Fruit fly (Drosophila melanogaster) whole organism, embryonic: Measurements from ENCODE around the gene beag.

Experiments used
- Aef1 ChIP-seq: fragments of 200-800 bp; sonication (Bioruptor generic); IDR thresholded peaks from 3 replicates; pipeline ENCODE4 v1.3.6; 2022; ENCODE audit warnings: missing biosample characterization, missing genetic modification characterization
- Bgb ChIP-seq: fragments of 200-800 bp; sonication (Bioruptor generic); IDR thresholded peaks from 2 replicates; pipeline ENCODE4 v1.3.6; 2022; ENCODE audit warnings: missing biosample characterization, missing genetic modification characterization; ENCODE audit not compliant: partially characterized antibody
- CG11398 ChIP-seq: fragments of 200-800 bp; sonication (Bioruptor generic); optimal IDR thresholded peaks from 2 replicates; lab custom pipeline; 2016; ENCODE audit warnings: missing biosample characterization, missing genetic modification characterization
- CG11723 ChIP-seq: fragments of 200-800 bp; sonication (Bioruptor generic); optimal IDR thresholded peaks from 2 replicates; lab custom pipeline; 2017; ENCODE audit warnings: missing biosample characterization, mild to moderate bottlenecking, missing genetic modification characterization
- CG12391 ChIP-seq: fragments of 200-800 bp; sonication (Bioruptor generic); optimal IDR thresholded peaks from 3 replicates; lab custom pipeline; 2018; ENCODE audit warnings: missing biosample characterization, mild to moderate bottlenecking, missing genetic modification characterization, moderate library complexity
- CG13624 ChIP-seq: fragments of 200-800 bp; sonication (Bioruptor generic); optimal IDR thresholded peaks from 2 replicates; lab custom pipeline; 2016; ENCODE audit warnings: missing biosample characterization, missing genetic modification characterization
- CG14050 ChIP-seq: fragments of 200-800 bp; sonication (Bioruptor generic); IDR thresholded peaks from 3 replicates; pipeline ENCODE4 v1.3.6; 2022; ENCODE audit warnings: missing biosample characterization, missing genetic modification characterization
- CG15269 ChIP-seq: fragments of 200-800 bp; sonication (Bioruptor generic); optimal IDR thresholded peaks from 2 replicates; lab custom pipeline; 2018; ENCODE audit warnings: missing biosample characterization, mild to moderate bottlenecking, missing genetic modification characterization, moderate library complexity
- CG15514 ChIP-seq: fragments of 200-800 bp; sonication (Bioruptor generic); optimal IDR thresholded peaks from 3 replicates; lab custom pipeline; 2017; ENCODE audit warnings: missing biosample characterization, missing genetic modification characterization, mild to moderate bottlenecking, moderate library complexity, missing genetic modification reagents
- CG17359 ChIP-seq: fragments of 200-800 bp; sonication (Bioruptor generic); optimal IDR thresholded peaks from 3 replicates; lab custom pipeline; 2018; ENCODE audit warnings: missing biosample characterization, mild to moderate bottlenecking, missing genetic modification characterization, moderate library complexity
- CG17802 ChIP-seq: fragments of 200-800 bp; sonication (Bioruptor generic); optimal IDR thresholded peaks from 2 replicates; lab custom pipeline; 2018; ENCODE audit warnings: missing biosample characterization, mild to moderate bottlenecking, missing genetic modification characterization, moderate library complexity
- CG18011 ChIP-seq: fragments of 200-800 bp; sonication (Bioruptor generic); optimal IDR thresholded peaks from 2 replicates; lab custom pipeline; 2017; ENCODE audit warnings: missing biosample characterization, missing genetic modification characterization, mild to moderate bottlenecking, moderate library complexity, missing genotype
- CG18262 ChIP-seq: fragments of 200-800 bp; optimal IDR thresholded peaks from 3 replicates; lab custom pipeline; 2019; ENCODE audit warnings: missing biosample characterization, mild to moderate bottlenecking, missing genetic modification characterization, moderate library complexity
- CG2678 ChIP-seq: fragments of 200-800 bp; sonication (Bioruptor generic); optimal IDR thresholded peaks from 3 replicates; lab custom pipeline; 2019; ENCODE audit warnings: missing biosample characterization, mild to moderate bottlenecking, missing genetic modification characterization, moderate library complexity
- CG2712 ChIP-seq: fragments of 200-800 bp; optimal IDR thresholded peaks from 3 replicates; lab custom pipeline; 2019; ENCODE audit warnings: missing biosample characterization, mild to moderate bottlenecking, missing genetic modification characterization, moderate library complexity
- CG32532 ChIP-seq: fragments of 200-800 bp; sonication (Bioruptor generic); IDR thresholded peaks from 2 replicates; pipeline ENCODE4 v1.3.6; 2022; ENCODE audit warnings: missing biosample characterization, missing genetic modification characterization
- CG34224 ChIP-seq: fragments of 200-800 bp; sonication (Bioruptor generic); IDR thresholded peaks from 3 replicates; pipeline ENCODE4 v1.3.6; 2022; ENCODE audit warnings: missing biosample characterization, missing genetic modification characterization; ENCODE audit not compliant: partially characterized antibody
- CG3995 ChIP-seq: fragments of 200-800 bp; sonication (Bioruptor generic); optimal IDR thresholded peaks from 3 replicates; lab custom pipeline; 2016; ENCODE audit warnings: missing biosample characterization, missing genetic modification characterization
- CG4707 ChIP-seq: fragments of 200-800 bp; sonication (Bioruptor generic); optimal IDR thresholded peaks from 2 replicates; lab custom pipeline; 2018; ENCODE audit warnings: missing biosample characterization, mild to moderate bottlenecking, missing genetic modification characterization, moderate library complexity
- CG6272 ChIP-seq: fragments of 200-800 bp; sonication (Bioruptor generic); IDR thresholded peaks from 2 replicates; pipeline ENCODE4 v1.3.6; 2022; ENCODE audit warnings: missing biosample characterization, missing genetic modification characterization
- CG6689 ChIP-seq: fragments of 200-800 bp; sonication (Bioruptor generic); IDR thresholded peaks from 2 replicates; pipeline ENCODE4 v1.3.6; 2022; ENCODE audit warnings: missing biosample characterization, missing genetic modification characterization
- CG7839 ChIP-seq: fragments of 200-800 bp; sonication (Bioruptor generic); optimal IDR thresholded peaks from 3 replicates; lab custom pipeline; 2018; ENCODE audit warnings: missing biosample characterization, mild to moderate bottlenecking, missing genetic modification characterization, moderate library complexity
- CkIIα-i1 ChIP-seq: fragments of 200-800 bp; sonication (Bioruptor generic); IDR thresholded peaks from 2 replicates; pipeline ENCODE4 v1.3.6; 2022; ENCODE audit warnings: missing biosample characterization, missing genetic modification characterization
- Dbx ChIP-seq: fragments of 200-800 bp; sonication (Bioruptor generic); IDR thresholded peaks from 3 replicates; pipeline ENCODE4 v1.3.6; 2022; ENCODE audit warnings: missing biosample characterization, missing genetic modification characterization
- Ets97D ChIP-seq: fragments of 200-800 bp; sonication (Bioruptor generic); optimal IDR thresholded peaks from 3 replicates; lab custom pipeline; 2016; ENCODE audit warnings: missing biosample characterization, missing genetic modification characterization
- Fer2 ChIP-seq: fragments of 200-800 bp; sonication (Bioruptor generic); optimal IDR thresholded peaks from 2 replicates; lab custom pipeline; 2018; ENCODE audit warnings: missing biosample characterization, mild to moderate bottlenecking, missing genetic modification characterization, moderate library complexity
- HLH3B ChIP-seq: fragments of 200-800 bp; sonication (Bioruptor generic); IDR thresholded peaks from 2 replicates; pipeline ENCODE4 v1.3.6; 2022; ENCODE audit warnings: missing biosample characterization, missing genetic modification characterization
- HLH4C ChIP-seq: fragments of 200-800 bp; sonication (Bioruptor generic); IDR thresholded peaks from 3 replicates; pipeline ENCODE4 v1.3.6; 2022; ENCODE audit warnings: missing biosample characterization, missing genetic modification characterization; ENCODE audit not compliant: partially characterized antibody
- Jarid2 ChIP-seq: fragments of 200-800 bp; sonication (Bioruptor generic); optimal IDR thresholded peaks from 3 replicates; lab custom pipeline; 2017; ENCODE audit warnings: mild to moderate bottlenecking, missing biosample characterization, missing genetic modification reagents, missing genetic modification characterization
- NFAT ChIP-seq: fragments of 200-800 bp; sonication (Bioruptor generic); IDR thresholded peaks from 2 replicates; pipeline ENCODE4 v1.3.6; 2022; ENCODE audit warnings: missing biosample characterization, missing genetic modification characterization
- Nf-YC ChIP-seq: fragments of 200-800 bp; optimal IDR thresholded peaks from 3 replicates; lab custom pipeline; 2019; ENCODE audit warnings: missing biosample characterization, mild to moderate bottlenecking, missing genetic modification characterization, moderate library complexity
- Oaz ChIP-seq: fragments of 200-800 bp; sonication (Bioruptor generic); IDR thresholded peaks from 2 replicates; pipeline ENCODE4 v1.3.6; 2022; ENCODE audit warnings: missing biosample characterization, missing genetic modification characterization
- Pdp1 ChIP-seq, 2 experiments: fragments of 200-800 bp; sonication (Bioruptor generic); optimal IDR thresholded peaks; 3 replicates each; lab custom pipeline; 2016; ENCODE audit warnings: missing biosample characterization in 2 of 2, missing genetic modification characterization in 2 of 2, mild to moderate bottlenecking in 1 of 2, moderate library complexity in 1 of 2
- Tbp ChIP-seq: fragments of >200 bp; optimal IDR thresholded peaks from 2 replicates; lab custom pipeline; 2018; ENCODE audit warnings: missing biosample characterization, missing genetic modification characterization
- ab ChIP-seq: fragments of 200-800 bp; sonication (Bioruptor generic); optimal IDR thresholded peaks from 2 replicates; lab custom pipeline; 2016; ENCODE audit warnings: missing biosample characterization, missing genetic modification characterization
- ash1 ChIP-seq: fragments of 200-800 bp; sonication (Bioruptor generic); optimal IDR thresholded peaks from 2 replicates; lab custom pipeline; 2018; ENCODE audit warnings: missing biosample characterization, mild to moderate bottlenecking, missing genetic modification characterization
- ato ChIP-seq: fragments of 200-800 bp; sonication (Bioruptor generic); IDR thresholded peaks from 2 replicates; pipeline ENCODE4 v1.3.6; 2022; ENCODE audit warnings: missing biosample characterization, missing genetic modification characterization; ENCODE audit not compliant: partially characterized antibody
- corto ChIP-seq: fragments of 200-800 bp; sonication (Bioruptor generic); optimal IDR thresholded peaks from 2 replicates; lab custom pipeline; 2016; ENCODE audit warnings: missing biosample characterization, mild to moderate bottlenecking, missing genetic modification characterization, moderate library complexity
- dimm ChIP-seq: fragments of 200-800 bp; sonication (Bioruptor generic); IDR thresholded peaks from 2 replicates; pipeline ENCODE4 v1.3.6; 2022; ENCODE audit warnings: missing biosample characterization, missing genetic modification characterization
- disco-r ChIP-seq: fragments of 200-800 bp; sonication (Bioruptor generic); optimal IDR thresholded peaks from 2 replicates; lab custom pipeline; 2016; ENCODE audit warnings: missing biosample characterization, missing genetic modification characterization
- gem ChIP-seq: fragments of 200-800 bp; sonication (Bioruptor generic); optimal IDR thresholded peaks from 2 replicates; lab custom pipeline; 2019; ENCODE audit warnings: missing biosample characterization, mild to moderate bottlenecking, missing genetic modification characterization, moderate library complexity
- hbn ChIP-seq: fragments of 200-800 bp; sonication (Bioruptor generic); IDR thresholded peaks from 2 replicates; pipeline ENCODE4 v1.3.6; 2022; ENCODE audit warnings: missing biosample characterization, missing genetic modification characterization; ENCODE audit not compliant: partially characterized antibody
- nau ChIP-seq: fragments of 200-800 bp; sonication (Bioruptor generic); optimal IDR thresholded peaks from 3 replicates; lab custom pipeline; 2017; ENCODE audit warnings: missing biosample characterization, mild to moderate bottlenecking, missing genetic modification characterization, missing genetic modification reagents
- org-1 ChIP-seq: fragments of 200-800 bp; sonication (Bioruptor generic); optimal IDR thresholded peaks from 2 replicates; lab custom pipeline; 2017; ENCODE audit warnings: missing biosample characterization, missing genetic modification characterization
- otp ChIP-seq: fragments of 200-800 bp; sonication (Bioruptor generic); IDR thresholded peaks from 3 replicates; pipeline ENCODE4, ENCODE4 v1.3.6; 2022; ENCODE audit warnings: missing biosample characterization, missing genetic modification characterization
- pzg ChIP-seq: fragments of 200-800 bp; sonication (Bioruptor generic); optimal IDR thresholded peaks from 3 replicates; lab custom pipeline; 2018; ENCODE audit warnings: missing biosample characterization, mild to moderate bottlenecking, missing genetic modification characterization, moderate library complexity
- ssp ChIP-seq: fragments of 200-800 bp; sonication (Bioruptor generic); IDR thresholded peaks from 2 replicates; pipeline ENCODE4 v1.3.6; 2022; ENCODE audit warnings: missing biosample characterization, missing genetic modification characterization
- sug ChIP-seq: fragments of 200-800 bp; optimal IDR thresholded peaks from 2 replicates; lab custom pipeline; 2019; ENCODE audit warnings: missing biosample characterization, mild to moderate bottlenecking, missing genetic modification characterization, moderate library complexity
- toy ChIP-seq: fragments of 200-800 bp; sonication (Bioruptor generic); IDR thresholded peaks from 2 replicates; pipeline ENCODE4 v1.3.6; 2022; ENCODE audit warnings: missing biosample characterization, missing genetic modification characterization
- trh ChIP-seq: fragments of 200-800 bp; sonication (Bioruptor generic); optimal IDR thresholded peaks from 2 replicates; lab custom pipeline; 2016; ENCODE audit warnings: missing biosample characterization, missing genetic modification characterization
- vvl ChIP-seq: fragments of 200-800 bp; sonication (Bioruptor generic); IDR thresholded peaks from 2 replicates; pipeline ENCODE4 v1.3.6; 2022; ENCODE audit warnings: missing biosample characterization, missing genetic modification characterization

The beag gene

dm6 chr3R:9038652-9039051, 26.2 kb downstream of the beag start, which contains the start of gene hyx (continued):
- TF ChIP-seq NFAT, result peak; percentile 58; the same call in 1 of the 2 replicates
- no peak for TF ChIP-seq ssp (GFP tag; lab: Robert Waterston, UW)
- no peak for TF ChIP-seq nau
- TF ChIP-seq CG2712, result peak; percentile 59
- peak; percentile 31 for TF ChIP-seq CG18011 (GFP tag; lab: Kevin White, UChicago)
- no peak for TF ChIP-seq Tbp
- TF ChIP-seq CG13624, result peak; percentile 49
- TF ChIP-seq Nf-YC (tag; lab: Kevin White, UChicago), result peak; percentile 48
- TF ChIP-seq CG32532, result no peak; the same call in 1 of the 2 replicates
- no peak for TF ChIP-seq Aef1 (GFP tag; lab: Robert Waterston, UW)
- no peak for TF ChIP-seq disco-r (GFP tag; lab: Kevin White, UChicago)
- TF ChIP-seq ato (GFP tag; lab: Robert Waterston, UW), result peak; percentile 58; the same call in 1 of the 2 replicates
- no peak for TF ChIP-seq CG17802 (tag; lab: Kevin White, UChicago)
- TF ChIP-seq hbn (GFP tag; lab: Robert Waterston, UW), result peak; percentile 84
- TF ChIP-seq CG12391 (tag; lab: Kevin White, UChicago), result peak; percentile 67
- peak; percentile 54 for TF ChIP-seq pzg (GFP tag; lab: Kevin White, UChicago)
- TF ChIP-seq vvl (GFP tag; lab: Robert Waterston, UW), result peak; percentile 58; the same call in 1 of the 2 replicates
- no peak for TF ChIP-seq trh (GFP tag; lab: Kevin White, UChicago)
- TF ChIP-seq dimm (GFP tag; lab: Robert Waterston, UW), result no peak
- no peak for TF ChIP-seq CG4707
- TF ChIP-seq CG11398 (GFP tag; lab: Kevin White, UChicago), result no peak
- TF ChIP-seq sug, result peak; percentile 61
- TF ChIP-seq CG17359 (tag; lab: Kevin White, UChicago), result peak; percentile 44
- TF ChIP-seq ab (GFP tag; lab: Kevin White, UChicago), result no peak
- no peak for TF ChIP-seq otp (GFP tag; lab: Robert Waterston, UW)
- TF ChIP-seq CG18262, result peak; percentile 41
- TF ChIP-seq Ets97D (GFP tag; lab: Kevin White, UChicago), result peak; percentile 32
- peak; percentile 75 for TF ChIP-seq Dbx (GFP tag; lab: Robert Waterston, UW)
- no peak for TF ChIP-seq CG6689 (GFP tag; lab: Robert Waterston, UW)
- TF ChIP-seq ash1 (GFP tag; lab: Kevin White, UChicago), result no peak
- peak; percentile 83 for TF ChIP-seq Bgb (GFP tag; lab: Robert Waterston, UW)
- peak; percentile 65; the same call in 2 of the 3 replicates for TF ChIP-seq HLH4C
- peak; percentile 57 for TF ChIP-seq CG15514
- peak in 1 of 2 experiments; percentile 41 for TF ChIP-seq Pdp1 (GFP tag; optimal IDR thresholded peaks at IDR 0.05; lab: Kevin White, UChicago)
- no peak for TF ChIP-seq corto (GFP tag; lab: Kevin White, UChicago)
- TF ChIP-seq CG11723, result no peak
- TF ChIP-seq CG7839 (tag; lab: Kevin White, UChicago), result no peak
- TF ChIP-seq CG2678 (tag; lab: Kevin White, UChicago), result no peak
- TF ChIP-seq toy (GFP tag; lab: Robert Waterston, UW), result no peak
- peak; percentile 42 for TF ChIP-seq CG15269 (tag; lab: Kevin White, UChicago)
- no peak for TF ChIP-seq Jarid2 (GFP tag; lab: Kevin White, UChicago)
- TF ChIP-seq CG14050 (GFP tag; lab: Robert Waterston, UW), result no peak
- no peak for TF ChIP-seq org-1 (GFP tag; lab: Kevin White, UChicago)
- TF ChIP-seq CG34224 (GFP tag; lab: Robert Waterston, UW), result peak; percentile 86
- peak; percentile 53 for TF ChIP-seq gem
- TF ChIP-seq CG6272 (GFP tag; lab: Robert Waterston, UW), result no peak
- TF ChIP-seq HLH3B (GFP tag; lab: Robert Waterston, UW), result no peak
- TF ChIP-seq Fer2, result no peak
- no peak for TF ChIP-seq CG3995 (GFP tag; lab: Kevin White, UChicago)
- no peak for TF ChIP-seq Oaz (GFP tag; lab: Robert Waterston, UW)
- no peak for TF ChIP-seq CkIIα-i1 (GFP tag; lab: Robert Waterston, UW)
